Worm (Caenorhabditis elegans) whole organism, early embryonic: ENCODE results near the gene Y25C1A.2.

Source experiments
- B0310.2 ChIP-seq: sonication (generic microtip); optimal IDR thresholded peaks from 2 replicates; lab custom pipeline; 2016; ENCODE audit warnings: mild to moderate bottlenecking, missing genetic modification characterization, missing compliant biosample characterization
- aly-1 ChIP-seq: sonication (generic microtip); optimal IDR thresholded peaks from 2 replicates; lab custom pipeline; 2016; ENCODE audit warnings: missing genetic modification characterization, missing compliant biosample characterization
- ama-1 ChIP-seq: fragments of 150-350 bp; optimal IDR thresholded peaks from 2 replicates; lab custom pipeline; 2014
- ets-7 ChIP-seq: sonication (generic microtip); optimal IDR thresholded peaks from 2 replicates; lab custom pipeline; 2016; ENCODE audit warnings: missing genotype, missing genetic modification characterization, missing compliant biosample characterization
- flt-1 ChIP-seq: fragments of 200-800 bp; sonication (Bioruptor generic); IDR thresholded peaks from 2 replicates; pipeline ENCODE4 v1.3.6; 2022; ENCODE audit warnings: missing genetic modification characterization, missing compliant biosample characterization
- tra-4 ChIP-seq: sonication (generic microtip); optimal IDR thresholded peaks from 2 replicates; lab custom pipeline; 2017; ENCODE audit warnings: missing genetic modification characterization, missing compliant biosample characterization

ce11 chrII:3135293-3135692 lies 22.9 kb downstream of the Y25C1A.2 start:
- TF ChIP-seq aly-1 (tag; lab: Kevin White, UChicago) (no peak), ama-1 (lab: Kevin White, UChicago) (no peak), flt-1 (GFP tag; lab: Robert Waterston, UW) (no peak), B0310.2 (no peak), tra-4 (tag; lab: Kevin White, UChicago) (no peak), ets-7 (tag; lab: Kevin White, UChicago) (no peak)
